Worm (Caenorhabditis elegans): Measurements from ENCODE around the gene srh-281.
A peak's percentile ranks its signal among the peaks of the same experiment; 100 is the strongest.

srh-281 gene

ce11 chrV:16159594-16159993, 31.0 kb upstream of the srh-281 start, which contains the start of gene F10A3.17:
TSS of gene F10A3.17 (minus strand) at chrV:16159694.
- TF ChIP-seq grh-1 (GFP tag; IDR thresholded peaks at IDR 0.05) = no peak
- TF ChIP-seq tbx-2 (tag; optimal IDR thresholded peaks at IDR 0.05) = no peak
- no peak for TF ChIP-seq skn-1 (tag; optimal IDR thresholded peaks at IDR 0.05)
- TF ChIP-seq ceh-82 (tag; optimal IDR thresholded peaks at IDR 0.05) = no peak
- no peak for TF ChIP-seq ceh-8 (GFP tag; optimal IDR thresholded peaks at IDR 0.05)
- TF ChIP-seq ceh-63 (GFP tag; optimal IDR thresholded peaks at IDR 0.05) = no peak
- TF ChIP-seq lin-15B (tag; optimal IDR thresholded peaks at IDR 0.05) = no peak
- no peak for TF ChIP-seq aly-2 (tag; optimal IDR thresholded peaks at IDR 0.05)
- TF ChIP-seq lsy-2 (tag; optimal IDR thresholded peaks at IDR 0.05) = no peak
- no peak for TF ChIP-seq mef-2 (tag; optimal IDR thresholded peaks at IDR 0.05)
- no peak for TF ChIP-seq nhr-237 (tag; optimal IDR thresholded peaks at IDR 0.05)
- no peak for TF ChIP-seq nhr-85 (tag)
- TF ChIP-seq nhr-47 (tag; optimal IDR thresholded peaks at IDR 0.05) = no peak
- no peak for TF ChIP-seq nhr-90 (tag; optimal IDR thresholded peaks at IDR 0.05; ENCODE audit: poor library complexity)
- TF ChIP-seq nhr-84 (tag; optimal IDR thresholded peaks at IDR 0.05) = no peak
- no peak for TF ChIP-seq nhr-12 (tag; optimal IDR thresholded peaks at IDR 0.05)
- TF ChIP-seq lin-39 (tag; optimal IDR thresholded peaks at IDR 0.05) = no peak
- no peak for TF ChIP-seq sptf-1 (tag; optimal IDR thresholded peaks at IDR 0.05)

ce11 chrV:16160087-16160486, 30.5 kb upstream of the srh-281 start:
- TF ChIP-seq lin-13 (GFP tag; optimal IDR thresholded peaks at IDR 0.05) (no peak), alr-1 (tag; optimal IDR thresholded peaks at IDR 0.05; ENCODE audit: borderline replicate concordance) (no peak), ceh-63 (GFP tag; optimal IDR thresholded peaks at IDR 0.05) (no peak), efl-3 (GFP tag; optimal IDR thresholded peaks at IDR 0.05) (no peak), snpc-4 (tag; optimal IDR thresholded peaks at IDR 0.05) (peak; percentile 2), elt-2 (tag; optimal IDR thresholded peaks at IDR 0.05) (peak; percentile 24), lin-15B (tag; optimal IDR thresholded peaks at IDR 0.05) (no peak), efl-1 (optimal IDR thresholded peaks at IDR 0.05) (peak in 1 of 2 experiments; percentile 9), efl-1 (GFP tag; optimal IDR thresholded peaks at IDR 0.05 in 1 of 2) (peak in 1 of 2 experiments; percentile 4), skn-1 (tag; optimal IDR thresholded peaks at IDR 0.05) (peak; percentile 2), zip-4 (GFP tag; optimal IDR thresholded peaks at IDR 0.05) (peak; percentile 79)

ce11 chrV:16162124-16162735, 28.4 kb upstream of the srh-281 start, which contains the start of the genes str-109 and F10A3.11:
TSS of gene str-109 (minus strand) at chrV:16162224.
TSS of gene F10A3.11 (plus strand) at chrV:16162685.
- TF ChIP-seq nhr-19 (GFP tag; conservative IDR thresholded peaks at IDR 0.05) (no peak), tlp-1 (tag; optimal IDR thresholded peaks at IDR 0.05) (no peak), F16B12.6 (tag; optimal IDR thresholded peaks at IDR 0.05) (no peak), efl-1 (optimal IDR thresholded peaks at IDR 0.05) (no peak), efl-1 (GFP tag; optimal IDR thresholded peaks at IDR 0.05 in 1 of 2) (no peak), snu-23 (GFP tag; optimal IDR thresholded peaks at IDR 0.05) (no peak)

ce11 chrV:16163719-16164118, 26.9 kb upstream of the srh-281 start, which contains the start of gene F10A3.12:
TSS of gene F10A3.12 (plus strand) at chrV:16164019.
- TF ChIP-seq pag-3 (tag; optimal IDR thresholded peaks at IDR 0.05; ENCODE audit: borderline replicate concordance, insufficient read depth) (no peak), ztf-4 (tag; optimal IDR thresholded peaks at IDR 0.05) (no peak), dpl-1 (GFP tag; optimal IDR thresholded peaks at IDR 0.05) (no peak), unc-130 (tag; optimal IDR thresholded peaks at IDR 0.05) (no peak), nhr-47 (tag; optimal IDR thresholded peaks at IDR 0.05) (no peak), hpl-2 (GFP tag; optimal IDR thresholded peaks at IDR 0.05) (no peak), isw-1 (GFP tag; IDR thresholded peaks at IDR 0.05) (no peak), elt-2 (tag; optimal IDR thresholded peaks at IDR 0.05) (no peak), nhr-12 (tag; optimal IDR thresholded peaks at IDR 0.05) (no peak), nhr-84 (tag; optimal IDR thresholded peaks at IDR 0.05) (no peak), dsc-1 (tag; optimal IDR thresholded peaks at IDR 0.05) (no peak), lin-15B (tag; optimal IDR thresholded peaks at IDR 0.05) (no peak)
